Worm (Caenorhabditis elegans) whole organism, young adult: ENCODE results near the gene Y46G5A.28.

Experiments
- B0019.2 ChIP-seq: fragments of 200-800 bp; sonication (Bioruptor generic); conservative IDR thresholded peaks from 2 replicates; pipeline ENCODE4 v1.3.6; 2022; ENCODE audit warnings: missing genetic modification reagents, missing genetic modification characterization, missing compliant biosample characterization
- F22D6.2 ChIP-seq: sonication (generic microtip); optimal IDR thresholded peaks from 2 replicates; lab custom pipeline; 2016; ENCODE audit warnings: mild to moderate bottlenecking, missing genetic modification characterization, missing compliant biosample characterization
- F52B5.7 ChIP-seq: sonication (generic microtip); optimal IDR thresholded peaks from 2 replicates; lab custom pipeline; 2016; ENCODE audit warnings: mild to moderate bottlenecking, missing genetic modification characterization, missing compliant biosample characterization
- K12H6.12 ChIP-seq: fragments of 200-800 bp; sonication (Bioruptor generic); optimal IDR thresholded peaks from 2 replicates; lab custom pipeline; 2018; ENCODE audit warnings: mild to moderate bottlenecking, missing genetic modification characterization, missing compliant biosample characterization
- Y67H2A.10 ChIP-seq: fragments of 200-800 bp; sonication (Bioruptor generic); conservative IDR thresholded peaks from 2 replicates; pipeline ENCODE4 v1.3.6; 2022; ENCODE audit warnings: missing genetic modification reagents, missing genetic modification characterization, missing compliant biosample characterization
- aptf-3 ChIP-seq: fragments of 200-800 bp; sonication (Bioruptor generic); IDR thresholded peaks from 2 replicates; pipeline ENCODE4 v1.3.6; 2022; ENCODE audit warnings: missing genetic modification characterization, missing compliant biosample characterization
- atf-7 ChIP-seq: sonication (generic microtip); optimal IDR thresholded peaks from 2 replicates; lab custom pipeline; 2017; ENCODE audit warnings: mild to moderate bottlenecking, missing genetic modification characterization, missing compliant biosample characterization
- attf-3 ChIP-seq: fragments of 200-800 bp; sonication (Bioruptor generic); conservative IDR thresholded peaks from 2 replicates; pipeline ENCODE4 v1.3.6; 2022; ENCODE audit warnings: missing genetic modification reagents, missing genetic modification characterization, missing compliant biosample characterization
- attf-5 ChIP-seq: fragments of 200-800 bp; sonication (Bioruptor generic); optimal IDR thresholded peaks from 2 replicates; lab custom pipeline; 2018; ENCODE audit warnings: mild to moderate bottlenecking, missing genetic modification characterization, missing compliant biosample characterization
- bed-2 ChIP-seq: fragments of 200-800 bp; sonication (Bioruptor generic); IDR thresholded peaks from 2 replicates; pipeline ENCODE4 v1.3.6; 2022; ENCODE audit warnings: missing genetic modification reagents, missing genetic modification characterization, missing compliant biosample characterization
- cebp-1 ChIP-seq, 2 experiments: fragments of 200-800 bp in 1 of 2; sonication (Bioruptor generic) in 1 of 2; sonication (generic microtip) in 1 of 2; IDR thresholded peaks in 1 of 2; optimal IDR thresholded peaks in 1 of 2; 2 replicates each; pipeline versions ENCODE4 v1.3.6 to Lab custom; 2017 to 2022; ENCODE audit warnings: missing compliant biosample characterization in 2 of 2, missing genetic modification characterization in 2 of 2, mild to moderate bottlenecking in 1 of 2, missing genetic modification reagents in 1 of 2, moderate library complexity in 1 of 2
- ceh-58 ChIP-seq: fragments of 200-800 bp; sonication (Bioruptor generic); IDR thresholded peaks from 2 replicates; pipeline ENCODE4 v1.3.6; 2022; ENCODE audit warnings: missing genetic modification characterization, missing compliant biosample characterization
- ceh-91 ChIP-seq: fragments of 200-800 bp; sonication (Bioruptor generic); IDR thresholded peaks from 2 replicates; pipeline ENCODE4 v1.3.6; 2022; ENCODE audit warnings: missing genetic modification reagents, missing genetic modification characterization, missing compliant biosample characterization
- dox-1 ChIP-seq: fragments of 200-800 bp; sonication (Bioruptor generic); IDR thresholded peaks from 2 replicates; pipeline ENCODE4 v1.3.6; 2022; ENCODE audit warnings: missing genetic modification reagents, missing genetic modification characterization, missing compliant biosample characterization
- ekl-4 ChIP-seq: fragments of 200-800 bp; sonication (Bioruptor generic); IDR thresholded peaks from 2 replicates; pipeline ENCODE4 v1.3.6; 2022; ENCODE audit warnings: missing genetic modification reagents, missing genetic modification characterization, missing compliant biosample characterization
- ets-4 ChIP-seq: fragments of 200-800 bp; sonication (Bioruptor generic); optimal IDR thresholded peaks from 2 replicates; lab custom pipeline; 2018; ENCODE audit warnings: mild to moderate bottlenecking, missing genetic modification characterization, missing compliant biosample characterization
- gei-17 ChIP-seq: fragments of 200-800 bp; sonication (Bioruptor generic); optimal IDR thresholded peaks from 2 replicates; lab custom pipeline; 2018; ENCODE audit warnings: mild to moderate bottlenecking, missing genetic modification characterization, missing compliant biosample characterization
- hlh-12 ChIP-seq: sonication (generic microtip); optimal IDR thresholded peaks from 2 replicates; lab custom pipeline; 2016; ENCODE audit warnings: missing genetic modification characterization, missing compliant biosample characterization
- hmg-1.2 ChIP-seq: fragments of 200-800 bp; sonication (Bioruptor generic); IDR thresholded peaks from 2 replicates; pipeline ENCODE4 v1.3.6; 2022; ENCODE audit warnings: missing genetic modification reagents, missing genetic modification characterization, missing compliant biosample characterization
- hmg-20 ChIP-seq: fragments of 200-800 bp; sonication (Bioruptor generic); IDR thresholded peaks from 2 replicates; pipeline ENCODE4 v1.3.6; 2022; ENCODE audit warnings: missing genetic modification reagents, missing genetic modification characterization, missing compliant biosample characterization
- hrde-1 ChIP-seq: sonication (generic microtip); optimal IDR thresholded peaks from 2 replicates; lab custom pipeline; 2016; ENCODE audit warnings: missing genetic modification characterization, mild to moderate bottlenecking, missing compliant biosample characterization, moderate library complexity, missing genotype, missing genetic modification reagents, borderline replicate concordance
- lin-26 ChIP-seq: fragments of 200-800 bp; sonication (Bioruptor generic); IDR thresholded peaks from 2 replicates; pipeline ENCODE4 v1.3.6; 2022; ENCODE audit warnings: missing genetic modification reagents, missing genetic modification characterization, missing compliant biosample characterization
- lin-35 ChIP-seq, 3 experiments: fragments of 150-350 bp in 2 of 3; sonication (generic microtip) in 1 of 3; optimal IDR thresholded peaks; 2 replicates each; lab custom pipeline; 2014 to 2018; ENCODE audit warnings: missing biosample characterization in 3 of 3, missing genetic modification characterization in 3 of 3, missing genetic modification reagents in 3 of 3
- lin-54 ChIP-seq: fragments of 200-800 bp; sonication (Bioruptor generic); optimal IDR thresholded peaks from 2 replicates; lab custom pipeline; 2018; ENCODE audit warnings: mild to moderate bottlenecking, missing genetic modification characterization, missing compliant biosample characterization
- lsl-1 ChIP-seq: fragments of 200-800 bp; sonication (Bioruptor generic); optimal IDR thresholded peaks from 2 replicates; lab custom pipeline; 2018; ENCODE audit warnings: mild to moderate bottlenecking, missing genetic modification characterization, moderate library complexity, missing compliant biosample characterization
- madf-8 ChIP-seq: fragments of 200-800 bp; sonication (Bioruptor generic); conservative IDR thresholded peaks from 2 replicates; pipeline ENCODE4 v1.3.6; 2022; ENCODE audit warnings: missing genetic modification reagents, missing genetic modification characterization, missing compliant biosample characterization
- mcd-1 ChIP-seq: fragments of 200-800 bp; sonication (Bioruptor generic); IDR thresholded peaks from 2 replicates; pipeline ENCODE4 v1.3.6; 2022; ENCODE audit warnings: missing genetic modification reagents, missing genetic modification characterization, missing compliant biosample characterization
- nfya-2 ChIP-seq: fragments of 200-800 bp; sonication (Bioruptor generic); IDR thresholded peaks from 2 replicates; pipeline ENCODE4 v1.3.6; 2022; ENCODE audit warnings: missing genetic modification reagents, missing genetic modification characterization, missing compliant biosample characterization
- nfyb-1 ChIP-seq: fragments of 200-800 bp; sonication (Bioruptor generic); IDR thresholded peaks from 2 replicates; pipeline ENCODE4 v1.3.6; 2022; ENCODE audit warnings: missing genetic modification reagents, missing genetic modification characterization, missing compliant biosample characterization
- nhr-120 ChIP-seq: fragments of 200-800 bp; sonication (Bioruptor generic); IDR thresholded peaks from 2 replicates; pipeline ENCODE4 v1.3.6; 2022; ENCODE audit warnings: missing genetic modification characterization, missing compliant biosample characterization
- rcor-1 ChIP-seq: fragments of 200-800 bp; sonication (Bioruptor generic); IDR thresholded peaks from 2 replicates; pipeline ENCODE4 v1.3.6; 2022; ENCODE audit warnings: missing genetic modification reagents, missing genetic modification characterization, missing compliant biosample characterization
- snpc-1.1 ChIP-seq: sonication (generic microtip); optimal IDR thresholded peaks from 2 replicates; lab custom pipeline; 2017; ENCODE audit warnings: missing genetic modification characterization, mild to moderate bottlenecking, missing compliant biosample characterization, antibody characterized with exemption, moderate library complexity, missing genotype, missing genetic modification reagents; ENCODE audit not compliant: insufficient read depth
- snpc-3.4 ChIP-seq: sonication (generic microtip); optimal IDR thresholded peaks from 2 replicates; lab custom pipeline; 2017; ENCODE audit warnings: missing genetic modification characterization, mild to moderate bottlenecking, missing compliant biosample characterization, antibody characterized with exemption, moderate library complexity, missing genotype, missing genetic modification reagents
- snpc-4 ChIP-seq, 5 experiments: fragments of 150-350 bp in 1 of 5; sonication (generic microtip) in 4 of 5; optimal IDR thresholded peaks; 2 replicates each; lab custom pipeline; 2014 to 2018; ENCODE audit warnings: missing genetic modification characterization in 5 of 5, missing biosample characterization in 3 of 5, antibody characterized with exemption in 2 of 5, mild to moderate bottlenecking in 2 of 5, missing compliant biosample characterization in 2 of 5, missing genotype in 2 of 5, moderate library complexity in 2 of 5, missing genetic modification reagents in 1 of 5
- tbp1 ChIP-seq: fragments of 200-800 bp; sonication (Bioruptor generic); optimal IDR thresholded peaks from 2 replicates; lab custom pipeline; 2018; ENCODE audit warnings: mild to moderate bottlenecking, missing genetic modification characterization, missing compliant biosample characterization
- tbx-9 ChIP-seq: sonication (generic microtip); optimal IDR thresholded peaks from 2 replicates; lab custom pipeline; 2016; ENCODE audit warnings: borderline replicate concordance, missing genetic modification characterization, inconsistent platforms, missing compliant biosample characterization
- xnd-1 ChIP-seq: sonication (generic microtip); optimal IDR thresholded peaks from 2 replicates; lab custom pipeline; 2016; ENCODE audit warnings: missing genotype, missing genetic modification reagents, missing genetic modification characterization, missing compliant biosample characterization
- zfh-2 ChIP-seq: fragments of 200-800 bp; sonication (Bioruptor generic); conservative IDR thresholded peaks from 2 replicates; pipeline ENCODE4 v1.3.6; 2022; ENCODE audit warnings: missing genetic modification reagents, missing genetic modification characterization, missing compliant biosample characterization
- ztf-22 ChIP-seq: fragments of 200-800 bp; sonication (Bioruptor generic); optimal IDR thresholded peaks from 2 replicates; lab custom pipeline; 2018; ENCODE audit warnings: mild to moderate bottlenecking, missing genetic modification characterization, moderate library complexity, missing compliant biosample characterization
- ztf-3 ChIP-seq: fragments of 200-800 bp; sonication (Bioruptor generic); optimal IDR thresholded peaks from 2 replicates; lab custom pipeline; 2018; ENCODE audit warnings: mild to moderate bottlenecking, missing genetic modification characterization, missing compliant biosample characterization

Gene Y46G5A.28

DNA sequence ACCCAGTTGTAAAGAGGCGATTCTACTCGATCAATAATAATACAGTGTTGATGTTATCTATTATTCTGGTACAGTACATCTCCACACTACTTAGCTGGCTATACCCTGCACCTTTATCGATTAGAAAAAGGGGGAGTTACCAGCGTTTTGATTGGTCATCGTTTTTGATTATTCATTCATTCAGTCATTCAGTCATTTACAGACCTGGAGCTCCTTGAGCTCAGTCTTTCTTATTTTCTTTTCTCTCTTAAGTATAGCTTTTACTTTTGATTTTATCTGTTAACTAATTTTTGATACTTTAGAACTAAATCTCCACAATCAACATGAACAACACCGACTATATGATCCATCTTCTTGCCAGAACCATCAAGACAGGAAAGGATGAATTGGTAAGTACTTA, at the start of gene Y46G5A.28:
TSS of gene Y46G5A.28 (plus strand) at position 301 of the 400 bp plus-strand sequence.
- no peak for TF ChIP-seq dox-1 (GFP tag; lab: Robert Waterston, UW)
- TF ChIP-seq F22D6.2 (tag; lab: Kevin White, UChicago) = no peak
- no peak for TF ChIP-seq zfh-2 (GFP tag; lab: Robert Waterston, UW)
- TF ChIP-seq snpc-3.4 = no peak
- TF ChIP-seq Y67H2A.10 (GFP tag; lab: Robert Waterston, UW) = no peak
- TF ChIP-seq nhr-120 (GFP tag; lab: Robert Waterston, UW) = no peak
- TF ChIP-seq tbp1 (GFP tag; lab: Kevin White, UChicago) = no peak
- TF ChIP-seq attf-5 = no peak
- no peak for TF ChIP-seq gei-17 (GFP tag; lab: Kevin White, UChicago)
- no peak for TF ChIP-seq xnd-1 (tag; lab: Kevin White, UChicago)
- no peak for TF ChIP-seq ceh-91 (GFP tag; lab: Robert Waterston, UW)
- TF ChIP-seq snpc-1.1 (tag; lab: Kevin White, UChicago) = no peak
- TF ChIP-seq mcd-1 (GFP tag; lab: Robert Waterston, UW) = no peak
- no peak for TF ChIP-seq tbx-9 (tag; lab: Kevin White, UChicago)
- no peak for TF ChIP-seq attf-3

DNA sequence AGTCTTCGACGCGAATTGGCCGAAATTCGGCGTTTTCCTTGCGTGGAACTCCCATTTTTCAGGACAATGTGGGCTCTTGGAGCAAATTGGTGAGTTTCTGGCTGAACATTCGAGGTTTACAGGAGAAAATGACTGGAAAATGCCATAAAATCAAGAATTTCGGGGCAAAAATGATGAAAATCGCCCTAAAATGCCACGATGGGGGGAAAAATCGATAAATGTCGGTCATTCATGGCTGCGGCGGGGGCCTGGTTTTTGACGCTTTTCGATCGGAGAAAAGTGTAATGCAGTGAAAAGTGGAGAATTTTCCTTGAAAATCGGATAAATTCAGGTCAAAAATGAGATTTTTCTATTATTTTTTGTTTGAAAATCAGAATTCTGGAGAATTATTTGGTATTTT, 45.1 kb upstream of the Y46G5A.28 start, which contains the start of the genes Y46G5A.18 and Y46G5A.47:
TSS of gene Y46G5A.18 (minus strand) at position 101 of the 400 bp plus-strand sequence.
TSS of gene Y46G5A.47 (minus strand) at position 146 of the 400 bp plus-strand sequence.
- TF ChIP-seq ztf-3 (GFP tag; lab: Kevin White, UChicago) (no peak), snpc-1.1 (tag; lab: Kevin White, UChicago) (no peak), bed-2 (GFP tag; lab: Robert Waterston, UW) (no peak), nfya-2 (GFP tag; lab: Robert Waterston, UW) (no peak), hrde-1 (no peak), ceh-58 (no peak), hmg-20 (no peak), ets-4 (GFP tag; lab: Kevin White, UChicago) (no peak), aptf-3 (GFP tag; lab: Robert Waterston, UW) (no peak), atf-7 (tag; lab: Kevin White, UChicago) (no peak)

ce11 chrII:12805765-12806384, 44.4 kb upstream of the Y46G5A.28 start:
- TF ChIP-seq lsl-1 = peak; percentile 17
- TF ChIP-seq hmg-1.2 (GFP tag; lab: Robert Waterston, UW) = peak; percentile 85
- TF ChIP-seq nfyb-1 (GFP tag; lab: Robert Waterston, UW) = 0 out of 2 replicates have a peak, but pooled peaks have one; percentile 28
- TF ChIP-seq zfh-2 (GFP tag; lab: Robert Waterston, UW) = peak; percentile 92
- no peak for TF ChIP-seq madf-8
- TF ChIP-seq F52B5.7 = no peak
- no peak for TF ChIP-seq ztf-22 (GFP tag; lab: Kevin White, UChicago)
- no peak for TF ChIP-seq hlh-12
- TF ChIP-seq K12H6.12 (tag; lab: Kevin White, UChicago) = peak; percentile 28
- TF ChIP-seq mcd-1 (GFP tag; lab: Robert Waterston, UW) = peak; percentile 57
- peak in 1 of 3 experiments; percentile 54 for TF ChIP-seq lin-35 (GFP tag; optimal IDR thresholded peaks at IDR 0.05; lab: Kevin White, UChicago)
- TF ChIP-seq snpc-4 (GFP tag; optimal IDR thresholded peaks at IDR 0.05; lab: Kevin White, UChicago) = no peak
- TF ChIP-seq snpc-4 (tag; optimal IDR thresholded peaks at IDR 0.05; lab: Kevin White, UChicago) = peak in 1 of 4 experiments; percentile 40
- TF ChIP-seq ekl-4 (GFP tag; lab: Robert Waterston, UW) = no peak
- peak; percentile 14 for TF ChIP-seq lin-54
- peak; percentile 3 for TF ChIP-seq tbp1 (GFP tag; lab: Kevin White, UChicago)
- TF ChIP-seq attf-5 = peak; percentile 40
- peak; percentile 17 for TF ChIP-seq atf-7 (tag; lab: Kevin White, UChicago)
- no peak for TF ChIP-seq cebp-1 (GFP tag; IDR thresholded peaks at IDR 0.05; lab: Robert Waterston, UW)
- peak; percentile 55 for TF ChIP-seq cebp-1 (tag; optimal IDR thresholded peaks at IDR 0.05; lab: Kevin White, UChicago)
- no peak for TF ChIP-seq B0019.2 (GFP tag; lab: Robert Waterston, UW)
- no peak for TF ChIP-seq lin-26
- peak; percentile 16; the same call in 1 of the 2 replicates for TF ChIP-seq rcor-1 (GFP tag; lab: Robert Waterston, UW)
